Fruit fly (Drosophila melanogaster): Measurements from ENCODE around the gene hiro.

hiro gene

dm6 chr3L:644111-644718 is 43.5 kb downstream of the hiro start:
- TF ChIP-seq CG11762 (GFP tag; optimal IDR thresholded peaks at IDR 0.05; ENCODE audit: insufficient read depth) (peak; percentile 91), eg (GFP tag; IDR thresholded peaks at IDR 0.05) (peak; percentile 95), lz (GFP tag; optimal IDR thresholded peaks at IDR 0.05) (peak; percentile 87), fd59A (GFP tag; optimal IDR thresholded peaks at IDR 0.05) (peak; percentile 82), CG4318 (GFP tag; optimal IDR thresholded peaks at IDR 0.05) (peak; percentile 96), CG15336 (GFP tag; IDR thresholded peaks at IDR 0.05) (peak; percentile 94), CG8319 (GFP tag; optimal IDR thresholded peaks at IDR 0.05) (peak; percentile 81), CG32006 (GFP tag; optimal IDR thresholded peaks at IDR 0.05) (peak; percentile 98), CG6854 (GFP tag; optimal IDR thresholded peaks at IDR 0.05) (peak; percentile 80), CG11294 (GFP tag; IDR thresholded peaks at IDR 0.05) (peak; percentile 83), Met (GFP tag; optimal IDR thresholded peaks at IDR 0.05) (peak; percentile 92), Eip93F (GFP tag; optimal IDR thresholded peaks at IDR 0.05) (peak; percentile 47), Ets21C (GFP tag; optimal IDR thresholded peaks at IDR 0.05) (peak; percentile 82), achi (GFP tag; optimal IDR thresholded peaks at IDR 0.05) (peak; percentile 92), Blimp-1 (GFP tag; optimal IDR thresholded peaks at IDR 0.05) (peak; percentile 59), acj6 (GFP tag; optimal IDR thresholded peaks at IDR 0.05) (peak; percentile 94), CG16779 (tag; optimal IDR thresholded peaks at IDR 0.05) (peak; percentile 77), topi (GFP tag; optimal IDR thresholded peaks at IDR 0.05) (peak; percentile 89), CG10669 (GFP tag; optimal IDR thresholded peaks at IDR 0.05) (peak; percentile 84), Hr39 (GFP tag; optimal IDR thresholded peaks at IDR 0.05) (peak; percentile 91), Hr4 (GFP tag; optimal IDR thresholded peaks at IDR 0.05) (peak; percentile 98), CG7368 (GFP tag; optimal IDR thresholded peaks at IDR 0.05) (peak; percentile 92), Eip75B (GFP tag; optimal IDR thresholded peaks at IDR 0.05) (peak; percentile 92), dac (GFP tag; optimal IDR thresholded peaks at IDR 0.05) (peak; percentile 98), CG8632 (GFP tag; optimal IDR thresholded peaks at IDR 0.05) (peak; percentile 78), CG10631 (GFP tag; optimal IDR thresholded peaks at IDR 0.05) (peak; percentile 92), Sox15 (GFP tag; optimal IDR thresholded peaks at IDR 0.05) (peak; percentile 76), Smox (GFP tag; optimal IDR thresholded peaks at IDR 0.05) (peak; percentile 87), CG6808 (GFP tag; optimal IDR thresholded peaks at IDR 0.05) (peak; percentile 77), esn (GFP tag; optimal IDR thresholded peaks at IDR 0.05) (peak; percentile 91), CG1621 (tag; optimal IDR thresholded peaks at IDR 0.05) (peak; percentile 86), CG34406 (GFP tag; optimal IDR thresholded peaks at IDR 0.05) (peak; percentile 86), vri (GFP tag; optimal IDR thresholded peaks at IDR 0.05) (peak; percentile 76), OdsH (GFP tag; optimal IDR thresholded peaks at IDR 0.05) (peak; percentile 95), CG31627 (GFP tag; optimal IDR thresholded peaks at IDR 0.05) (peak; percentile 91), Lpt (GFP tag; optimal IDR thresholded peaks at IDR 0.05) (peak; percentile 95), Gug (GFP tag; IDR thresholded peaks at IDR 0.05) (peak; percentile 92), Ets96B (tag; optimal IDR thresholded peaks at IDR 0.05) (peak; percentile 84), CG8119 (GFP tag; IDR thresholded peaks at IDR 0.05) (peak; percentile 94), Eip78C (GFP tag) (peak; percentile 97), cyc (GFP tag; optimal IDR thresholded peaks at IDR 0.05) (peak; percentile 92), Hr38 (GFP tag; optimal IDR thresholded peaks at IDR 0.05) (peak; percentile 70), CG11902 (GFP tag; optimal IDR thresholded peaks at IDR 0.05) (peak; percentile 84), fd85E (GFP tag; optimal IDR thresholded peaks at IDR 0.05) (peak; percentile 65), CG3032 (tag; optimal IDR thresholded peaks at IDR 0.05) (peak; percentile 81), net (GFP tag; optimal IDR thresholded peaks at IDR 0.05) (peak; percentile 90), dsx (GFP tag; optimal IDR thresholded peaks at IDR 0.05; ENCODE audit: poor library complexity, severe bottlenecking) (peak; percentile 82), fkh (GFP tag; optimal IDR thresholded peaks at IDR 0.05) (peak; percentile 80), spab (GFP tag; optimal IDR thresholded peaks at IDR 0.05) (peak; percentile 77), svp (GFP tag) (peak; percentile 93), CG6276 (GFP tag; optimal IDR thresholded peaks at IDR 0.05) (peak; percentile 87)
